Worm (Caenorhabditis elegans) whole organism, mixed stage, embryonic: ENCODE data around the gene ser-7.

Experiments
- M03D4.4 ChIP-seq: sonication (generic microtip); optimal IDR thresholded peaks from 2 replicates; lab custom pipeline; 2017; ENCODE audit warnings: mild to moderate bottlenecking, missing genetic modification characterization, missing compliant biosample characterization
- bed-3 ChIP-seq: fragments of 200-800 bp; sonication (Bioruptor generic); optimal IDR thresholded peaks from 3 replicates; lab custom pipeline; 2018; ENCODE audit warnings: mild to moderate bottlenecking, missing genetic modification characterization, moderate library complexity, missing compliant biosample characterization
- ceh-39 ChIP-seq: fragments of 150-350 bp; optimal IDR thresholded peaks from 2 replicates; lab custom pipeline; 2014; ENCODE audit warnings: missing biosample characterization, missing genetic modification characterization
- ceh-43 ChIP-seq: fragments of 200-800 bp; sonication (Bioruptor generic); optimal IDR thresholded peaks from 2 replicates; lab custom pipeline; 2018; ENCODE audit warnings: mild to moderate bottlenecking, missing genetic modification characterization, moderate library complexity, missing compliant biosample characterization
- ceh-83 ChIP-seq: fragments of 200-800 bp; sonication (Bioruptor generic); optimal IDR thresholded peaks from 2 replicates; lab custom pipeline; 2018; ENCODE audit warnings: mild to moderate bottlenecking, missing genetic modification characterization, missing compliant biosample characterization
- ces-1 ChIP-seq: fragments of 150-350 bp; optimal IDR thresholded peaks from 2 replicates; lab custom pipeline; 2014; ENCODE audit warnings: missing biosample characterization, missing genetic modification reagents, missing genetic modification characterization
- cnd-1 ChIP-seq: fragments of 200-800 bp; sonication (Bioruptor generic); optimal IDR thresholded peaks from 2 replicates; lab custom pipeline; 2018; ENCODE audit warnings: mild to moderate bottlenecking, missing genetic modification characterization, missing compliant biosample characterization
- drap-1 ChIP-seq: fragments of 200-800 bp; sonication (Bioruptor generic); optimal IDR thresholded peaks from 3 replicates; lab custom pipeline; 2018; ENCODE audit warnings: mild to moderate bottlenecking, missing genetic modification characterization, missing compliant biosample characterization
- elt-1 ChIP-seq: sonication (generic microtip); optimal IDR thresholded peaks from 2 replicates; lab custom pipeline; 2017; ENCODE audit warnings: missing genetic modification characterization, mild to moderate bottlenecking, missing compliant biosample characterization, antibody characterized with exemption, moderate library complexity, borderline replicate concordance; ENCODE audit not compliant: insufficient read depth
- elt-3 ChIP-seq: fragments of 150-350 bp; optimal IDR thresholded peaks from 2 replicates; lab custom pipeline; 2014; ENCODE audit warnings: missing biosample characterization, missing genetic modification characterization
- ham-2 ChIP-seq: fragments of 200-800 bp; sonication (Bioruptor generic); optimal IDR thresholded peaks from 2 replicates; lab custom pipeline; 2018; ENCODE audit warnings: mild to moderate bottlenecking, missing genetic modification characterization, missing compliant biosample characterization
- hlh-1 ChIP-seq: fragments of 150-350 bp; optimal IDR thresholded peaks from 2 replicates; lab custom pipeline; 2014; ENCODE audit warnings: missing biosample characterization, missing genetic modification reagents, missing genetic modification characterization
- lin-13 ChIP-seq: fragments of 150-350 bp; optimal IDR thresholded peaks from 2 replicates; lab custom pipeline; 2014; ENCODE audit warnings: missing biosample characterization, missing genetic modification characterization
- lsy-2 ChIP-seq: fragments of 150-350 bp; optimal IDR thresholded peaks from 2 replicates; lab custom pipeline; 2014; ENCODE audit warnings: missing biosample characterization, missing genetic modification characterization
- mls-2 ChIP-seq: sonication (generic microtip); optimal IDR thresholded peaks from 2 replicates; lab custom pipeline; 2016; ENCODE audit warnings: mild to moderate bottlenecking, missing genetic modification characterization, moderate library complexity, missing compliant biosample characterization
- nhr-2 ChIP-seq: fragments of 150-350 bp; optimal IDR thresholded peaks from 2 replicates; lab custom pipeline; 2014; ENCODE audit warnings: missing biosample characterization, missing genetic modification characterization
- nhr-237 ChIP-seq: fragments of 150-350 bp; optimal IDR thresholded peaks from 2 replicates; lab custom pipeline; 2014; ENCODE audit warnings: missing biosample characterization, missing genetic modification characterization
- nhr-28 ChIP-seq: fragments of 150-350 bp; optimal IDR thresholded peaks from 2 replicates; lab custom pipeline; 2014; ENCODE audit warnings: missing biosample characterization, missing genetic modification characterization
- nhr-76 ChIP-seq: sonication (generic microtip); optimal IDR thresholded peaks from 2 replicates; lab custom pipeline; 2017; ENCODE audit warnings: missing biosample characterization, missing genetic modification characterization
- pha-4 ChIP-seq: fragments of 150-350 bp; optimal IDR thresholded peaks from 2 replicates; lab custom pipeline; 2018; ENCODE audit warnings: missing biosample characterization, missing genetic modification reagents, missing genetic modification characterization
- sem-2 ChIP-seq: fragments of 200-800 bp; sonication (Bioruptor generic); optimal IDR thresholded peaks from 2 replicates; lab custom pipeline; 2018; ENCODE audit warnings: mild to moderate bottlenecking, missing genetic modification characterization, missing compliant biosample characterization
- snpc-4 ChIP-seq: fragments of 150-350 bp; optimal IDR thresholded peaks from 2 replicates; lab custom pipeline; 2014; ENCODE audit warnings: missing biosample characterization, missing genetic modification characterization
- sptf-1 ChIP-seq: sonication (generic microtip); optimal IDR thresholded peaks from 2 replicates; lab custom pipeline; 2017; ENCODE audit warnings: mild to moderate bottlenecking, missing genetic modification characterization, moderate library complexity, missing compliant biosample characterization
- unc-120 ChIP-seq: sonication (generic microtip); optimal IDR thresholded peaks from 2 replicates; lab custom pipeline; 2017; ENCODE audit warnings: missing genetic modification characterization, missing compliant biosample characterization; ENCODE audit not compliant: poor library complexity, severe bottlenecking
- unc-39 ChIP-seq: fragments of 150-350 bp; optimal IDR thresholded peaks from 2 replicates; lab custom pipeline; 2014; ENCODE audit warnings: missing biosample characterization, missing genetic modification characterization
- zip-8 ChIP-seq: fragments of 150-350 bp; optimal IDR thresholded peaks from 2 replicates; lab custom pipeline; 2014; ENCODE audit warnings: missing biosample characterization, missing genetic modification characterization
- ztf-11 ChIP-seq: fragments of 150-350 bp; optimal IDR thresholded peaks from 2 replicates; lab custom pipeline; 2014; ENCODE audit warnings: missing biosample characterization, missing genetic modification characterization

The ser-7 gene

ce11 chrX:2673272-2673671, at the start of gene ser-7:
TSS of gene ser-7 (plus strand) at chrX:2673572.
- no peak for TF ChIP-seq nhr-237 (tag; lab: Kevin White, UChicago)
- no peak for TF ChIP-seq elt-3 (tag; lab: Kevin White, UChicago)
- no peak for TF ChIP-seq ztf-11

ce11 chrX:2626153-2626552, 47.2 kb upstream of the ser-7 start:
- TF ChIP-seq elt-3 (tag; lab: Kevin White, UChicago) (no peak), drap-1 (GFP tag; lab: Kevin White, UChicago) (no peak), nhr-237 (tag; lab: Kevin White, UChicago) (no peak), ceh-43 (GFP tag; lab: Kevin White, UChicago) (no peak), ces-1 (GFP tag; lab: Kevin White, UChicago) (no peak)
- TF ChIP-seq, all 35 proteins: peak for 0

ce11 chrX:2632869-2633268, 40.5 kb upstream of the ser-7 start:
- TF ChIP-seq ceh-83 (no peak), cnd-1 (tag; lab: Kevin White, UChicago) (no peak), ztf-11 (no peak), mls-2 (no peak), nhr-28 (tag; lab: Kevin White, UChicago) (no peak), M03D4.4 (tag; lab: Kevin White, UChicago) (no peak), nhr-237 (tag; lab: Kevin White, UChicago) (no peak), snpc-4 (tag; lab: Kevin White, UChicago) (no peak), unc-120 (tag; lab: Kevin White, UChicago) (no peak)

ce11 chrX:2640556-2640955, 32.8 kb upstream of the ser-7 start:
- no peak for TF ChIP-seq cnd-1 (tag; lab: Kevin White, UChicago)
- peak; percentile 36 for TF ChIP-seq ces-1 (GFP tag; lab: Kevin White, UChicago)

ce11 chrX:2641094-2641493, 32.3 kb upstream of the ser-7 start:
- TF ChIP-seq drap-1 (GFP tag; lab: Kevin White, UChicago) (no peak), lsy-2 (tag; lab: Kevin White, UChicago) (no peak), ztf-11 (no peak), sptf-1 (no peak), lin-13 (tag; lab: Kevin White, UChicago) (no peak), unc-120 (tag; lab: Kevin White, UChicago) (no peak), nhr-237 (tag; lab: Kevin White, UChicago) (no peak), unc-39 (tag; lab: Kevin White, UChicago) (no peak), bed-3 (GFP tag; lab: Kevin White, UChicago) (no peak), ham-2 (no peak)

ce11 chrX:2654334-2654733, 19.0 kb upstream of the ser-7 start:
- TF ChIP-seq nhr-76 (tag; lab: Kevin White, UChicago) (no peak), ces-1 (GFP tag; lab: Kevin White, UChicago) (peak; percentile 84)
- TF ChIP-seq, all 35 proteins: peak for 1

- no peak for TF ChIP-seq ceh-43 (GFP tag; lab: Kevin White, UChicago)
- no peak for TF ChIP-seq zip-8 (tag; lab: Kevin White, UChicago)
- TF ChIP-seq nhr-237 (tag; lab: Kevin White, UChicago), result no peak
- no peak for TF ChIP-seq hlh-1 (tag; lab: Kevin White, UChicago)
- TF ChIP-seq ces-1 (GFP tag; lab: Kevin White, UChicago), result no peak
- TF ChIP-seq elt-3 (tag; lab: Kevin White, UChicago), result no peak
- TF ChIP-seq nhr-2 (tag; lab: Kevin White, UChicago), result no peak
- TF ChIP-seq sptf-1, result no peak
- TF ChIP-seq pha-4 (tag; lab: Kevin White, UChicago), result no peak
- no peak for TF ChIP-seq ceh-39 (tag; lab: Kevin White, UChicago)
- TF ChIP-seq sem-2 (GFP tag; lab: Kevin White, UChicago), result no peak
- TF ChIP-seq lsy-2 (tag; lab: Kevin White, UChicago), result no peak
- no peak for TF ChIP-seq mls-2
These were observed 9.6 kb upstream of the ser-7 start for ce11 chrX:2663798-2664197.

- TF ChIP-seq drap-1 (GFP tag; lab: Kevin White, UChicago) (no peak), elt-1 (tag; lab: Kevin White, UChicago) (no peak), ztf-11 (no peak)
These were observed 9.1 kb upstream of the ser-7 start, which contains the start of gene F54G2.1 for ce11 chrX:2664273-2664672. TSS of gene F54G2.1 (minus strand) at chrX:2664373.
